Worm (Caenorhabditis elegans) whole organism, midembryonic: ENCODE data around the gene glt-6.

Experiments
- T22C8.4 ChIP-seq: fragments of 200-800 bp; sonication (Bioruptor generic); IDR thresholded peaks from 2 replicates; pipeline ENCODE4 v1.3.6; 2022; ENCODE audit warnings: missing genetic modification characterization, missing compliant biosample characterization
- flt-1 ChIP-seq: fragments of 200-800 bp; sonication (Bioruptor generic); IDR thresholded peaks from 2 replicates; pipeline ENCODE4 v1.3.6; 2022; ENCODE audit warnings: missing genetic modification characterization, missing compliant biosample characterization
- med-1 ChIP-seq: sonication (generic microtip); optimal IDR thresholded peaks from 2 replicates; lab custom pipeline; 2017; ENCODE audit warnings: missing genetic modification characterization, mild to moderate bottlenecking, missing compliant biosample characterization, antibody characterized with exemption, missing genetic modification reagents; ENCODE audit not compliant: insufficient read depth
- ztf-23 ChIP-seq: fragments of 200-800 bp; sonication (Bioruptor generic); IDR thresholded peaks from 2 replicates; pipeline ENCODE4 v1.3.6; 2022; ENCODE audit warnings: missing genetic modification reagents, missing genetic modification characterization, missing compliant biosample characterization

ce11 chrIV:7477697-7478096, 25.7 kb upstream of the glt-6 start:
- TF ChIP-seq T22C8.4 (GFP tag; lab: Robert Waterston, UW) (no peak), ztf-23 (no peak), med-1 (GFP tag; lab: Kevin White, UChicago) (no peak), flt-1 (no peak)
